Worm (Caenorhabditis elegans) whole organism, midembryonic: ENCODE results near the gene glb-13.

Experiments
- T22C8.4 ChIP-seq: fragments of 200-800 bp; sonication (Bioruptor generic); IDR thresholded peaks from 2 replicates; pipeline ENCODE4 v1.3.6; 2022; ENCODE audit warnings: missing genetic modification characterization, missing compliant biosample characterization
- cog-1 ChIP-seq: sonication (generic microtip); optimal IDR thresholded peaks from 2 replicates; lab custom pipeline; 2016; ENCODE audit warnings: missing genetic modification characterization, missing compliant biosample characterization
- flt-1 ChIP-seq: fragments of 200-800 bp; sonication (Bioruptor generic); IDR thresholded peaks from 2 replicates; pipeline ENCODE4 v1.3.6; 2022; ENCODE audit warnings: missing genetic modification characterization, missing compliant biosample characterization
- klf-2 ChIP-seq: fragments of 200-800 bp; sonication (Bioruptor generic); conservative IDR thresholded peaks from 2 replicates; pipeline ENCODE4 v1.3.6; 2022; ENCODE audit warnings: missing genetic modification reagents, missing genetic modification characterization, missing compliant biosample characterization
- med-1 ChIP-seq: sonication (generic microtip); optimal IDR thresholded peaks from 2 replicates; lab custom pipeline; 2017; ENCODE audit warnings: missing genetic modification characterization, mild to moderate bottlenecking, missing compliant biosample characterization, antibody characterized with exemption, missing genetic modification reagents; ENCODE audit not compliant: insufficient read depth
- ref-1 ChIP-seq: fragments of 200-800 bp; sonication (Bioruptor generic); conservative IDR thresholded peaks from 2 replicates; pipeline ENCODE4 v1.3.6; 2022; ENCODE audit warnings: missing genetic modification reagents, missing genetic modification characterization, missing compliant biosample characterization
- tab-1 ChIP-seq: fragments of 200-800 bp; sonication (Bioruptor generic); IDR thresholded peaks from 2 replicates; pipeline ENCODE4 v1.3.6; 2022; ENCODE audit warnings: missing genetic modification characterization, missing compliant biosample characterization
- ztf-23 ChIP-seq: fragments of 200-800 bp; sonication (Bioruptor generic); IDR thresholded peaks from 2 replicates; pipeline ENCODE4 v1.3.6; 2022; ENCODE audit warnings: missing genetic modification reagents, missing genetic modification characterization, missing compliant biosample characterization
- ztf-29 ChIP-seq: fragments of 200-800 bp; sonication (Bioruptor generic); IDR thresholded peaks from 2 replicates; pipeline ENCODE4 v1.3.6; 2022; ENCODE audit warnings: missing genetic modification reagents, missing genetic modification characterization, missing compliant biosample characterization

glb-13 gene

ce11 chrX:12378293-12378692 lies at the start of gene glb-13:
Gene glb-13 (minus strand): TSS chrX:12378393.
- TF ChIP-seq ztf-23 (GFP tag; lab: Robert Waterston, UW): no peak
- TF ChIP-seq klf-2: no peak
- TF ChIP-seq cog-1: no peak
- TF ChIP-seq ztf-29 (GFP tag; lab: Robert Waterston, UW): no peak
- TF ChIP-seq T22C8.4 (GFP tag; lab: Robert Waterston, UW): no peak
- TF ChIP-seq tab-1 (GFP tag; lab: Robert Waterston, UW): no peak
- TF ChIP-seq ref-1 (GFP tag; lab: Robert Waterston, UW): no peak
- TF ChIP-seq flt-1 (GFP tag; lab: Robert Waterston, UW): no peak
- TF ChIP-seq med-1 (GFP tag; lab: Kevin White, UChicago): no peak

DNA sequence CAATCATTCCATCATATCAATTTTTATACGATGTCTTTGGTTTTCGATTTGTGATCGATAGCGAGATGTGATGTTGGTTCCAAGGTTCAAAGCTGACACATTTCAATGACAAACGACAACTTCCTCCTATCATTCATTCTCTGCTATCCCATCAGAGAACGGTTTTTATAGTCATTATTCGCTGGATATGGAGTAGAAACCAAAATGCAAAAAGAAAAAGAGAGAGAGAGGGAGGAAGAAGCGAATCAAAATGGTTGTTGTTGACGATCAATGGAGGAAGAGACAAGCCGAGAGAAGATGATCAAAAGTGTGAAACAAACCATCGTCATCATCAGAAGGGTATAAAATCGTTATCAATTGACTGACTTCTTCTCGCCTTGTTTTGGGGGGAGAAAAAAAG lies 47.2 kb upstream of the glb-13 start, which contains the start of gene T24D3.2:
T24D3.2 (plus strand) TSS at position 304 of the 400 bp plus-strand sequence.
- TF ChIP-seq T22C8.4 (GFP tag; lab: Robert Waterston, UW): no peak
- no peak for TF ChIP-seq cog-1
- TF ChIP-seq med-1 (GFP tag; lab: Kevin White, UChicago): no peak
- no peak for TF ChIP-seq ztf-23 (GFP tag; lab: Robert Waterston, UW)
- TF ChIP-seq ztf-29 (GFP tag; lab: Robert Waterston, UW): no peak

DNA sequence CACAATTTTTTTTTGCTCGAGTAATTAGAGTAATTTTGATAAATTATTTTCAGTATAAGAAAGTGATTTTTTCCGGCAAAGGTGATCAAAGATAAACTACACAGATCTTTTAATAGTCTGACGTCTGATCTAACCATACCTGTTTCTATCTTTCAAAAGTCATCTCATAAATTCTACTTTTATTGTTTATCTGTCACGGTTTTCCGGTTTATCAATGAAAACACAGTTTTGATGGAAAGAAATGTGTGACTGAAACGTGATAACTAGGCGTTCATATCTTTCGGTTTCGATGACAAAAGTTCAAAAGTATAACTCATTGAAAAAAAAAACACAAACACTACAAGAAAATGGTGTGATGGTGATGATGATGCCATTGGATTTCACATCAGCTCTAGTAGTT lies 44.4 kb upstream of the glb-13 start:
- no peak for TF ChIP-seq ref-1 (GFP tag; lab: Robert Waterston, UW)
- no peak for TF ChIP-seq med-1 (GFP tag; lab: Kevin White, UChicago)
- TF ChIP-seq ztf-23 (GFP tag; lab: Robert Waterston, UW): no peak
- no peak for TF ChIP-seq flt-1 (GFP tag; lab: Robert Waterston, UW)
- no peak for TF ChIP-seq klf-2
- no peak for TF ChIP-seq T22C8.4 (GFP tag; lab: Robert Waterston, UW)
- no peak for TF ChIP-seq ztf-29 (GFP tag; lab: Robert Waterston, UW)
- no peak for TF ChIP-seq cog-1

ce11 chrX:12415832-12416231 lies 37.6 kb upstream of the glb-13 start:
- no peak for TF ChIP-seq tab-1 (GFP tag; lab: Robert Waterston, UW)
- no peak for TF ChIP-seq T22C8.4 (GFP tag; lab: Robert Waterston, UW)
- no peak for TF ChIP-seq cog-1
- no peak for TF ChIP-seq ref-1 (GFP tag; lab: Robert Waterston, UW)
- TF ChIP-seq ztf-29 (GFP tag; lab: Robert Waterston, UW): no peak
- TF ChIP-seq flt-1 (GFP tag; lab: Robert Waterston, UW): no peak
- no peak for TF ChIP-seq klf-2
- no peak for TF ChIP-seq ztf-23 (GFP tag; lab: Robert Waterston, UW)
- TF ChIP-seq med-1 (GFP tag; lab: Kevin White, UChicago): no peak

DNA sequence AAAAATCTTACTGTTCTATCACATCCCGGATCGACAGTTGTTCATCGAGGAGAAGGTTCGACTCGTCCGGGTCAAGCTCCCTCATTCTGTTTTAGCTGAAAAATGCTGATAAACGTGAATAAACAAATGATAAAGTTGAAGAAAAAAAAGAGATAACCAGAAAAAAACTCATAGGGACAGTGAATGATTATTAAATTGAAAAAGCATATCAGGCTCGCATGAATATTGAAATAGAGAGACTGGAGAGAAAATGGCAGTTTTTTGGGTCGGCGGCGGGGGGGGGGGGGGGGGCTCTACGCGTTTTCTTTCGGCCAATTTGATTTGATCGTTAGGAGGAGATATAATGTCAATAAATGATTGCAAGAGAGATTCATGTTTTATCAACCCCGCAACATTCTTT lies 35.7 kb upstream of the glb-13 start, which contains the start of gene lin-2:
lin-2 (minus strand) TSS at position 101 of the 400 bp plus-strand sequence.
- TF ChIP-seq klf-2 (no peak), med-1 (GFP tag; lab: Kevin White, UChicago) (no peak), ztf-29 (GFP tag; lab: Robert Waterston, UW) (no peak)

DNA sequence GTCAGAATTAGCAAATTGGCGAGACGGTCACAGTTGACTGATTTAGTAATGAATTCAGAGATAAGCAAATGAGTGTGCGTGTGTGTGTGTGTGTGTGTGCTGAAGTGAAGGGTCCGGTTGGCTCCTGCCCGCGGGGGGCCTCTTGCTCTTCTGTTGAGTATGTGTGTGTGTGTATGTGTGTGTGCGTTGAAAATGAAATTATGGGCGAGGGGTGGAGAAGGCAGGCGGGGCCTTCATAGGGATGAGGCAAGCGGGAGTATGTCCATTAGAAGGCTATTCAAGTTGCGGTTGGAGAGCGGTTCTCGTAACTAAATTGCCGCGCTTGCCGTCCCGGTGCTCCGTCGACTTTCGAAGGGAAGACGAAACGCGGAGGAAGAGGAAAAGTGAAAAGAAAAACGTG lies 29.1 kb upstream of the glb-13 start:
- TF ChIP-seq ref-1 (GFP tag; lab: Robert Waterston, UW) (no peak), flt-1 (GFP tag; lab: Robert Waterston, UW) (no peak), ztf-29 (GFP tag; lab: Robert Waterston, UW) (no peak), med-1 (GFP tag; lab: Kevin White, UChicago) (no peak), ztf-23 (GFP tag; lab: Robert Waterston, UW) (0 out of 2 replicates have a peak, but pooled peaks have one; percentile 34), klf-2 (no peak), tab-1 (GFP tag; lab: Robert Waterston, UW) (peak; percentile 63), T22C8.4 (GFP tag; lab: Robert Waterston, UW) (no peak), cog-1 (no peak)

DNA sequence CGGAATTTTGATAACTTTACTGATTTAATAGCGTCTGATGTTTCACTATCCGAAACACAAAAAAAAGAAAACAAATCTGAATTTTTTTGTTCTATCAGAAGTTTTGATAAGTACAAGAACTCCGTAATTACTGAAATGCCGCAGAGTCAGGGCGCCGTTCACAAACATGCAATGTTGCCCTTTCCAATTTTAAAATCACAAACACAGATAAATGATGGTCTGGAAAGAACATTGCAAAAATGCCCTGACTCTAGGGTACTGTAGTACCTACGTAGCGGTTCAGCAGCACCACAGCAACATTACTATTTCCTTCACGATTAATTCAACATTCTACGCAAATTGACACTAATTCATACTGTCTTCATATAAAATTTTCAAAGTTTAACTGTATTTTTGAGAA lies 28.4 kb upstream of the glb-13 start:
- TF ChIP-seq tab-1 (GFP tag; lab: Robert Waterston, UW): no peak
- no peak for TF ChIP-seq T22C8.4 (GFP tag; lab: Robert Waterston, UW)
- no peak for TF ChIP-seq ref-1 (GFP tag; lab: Robert Waterston, UW)

- no peak for TF ChIP-seq ref-1 (GFP tag; lab: Robert Waterston, UW)
- no peak for TF ChIP-seq flt-1 (GFP tag; lab: Robert Waterston, UW)
- no peak for TF ChIP-seq ztf-23 (GFP tag; lab: Robert Waterston, UW)
- no peak for TF ChIP-seq tab-1 (GFP tag; lab: Robert Waterston, UW)
- TF ChIP-seq klf-2: no peak
- TF ChIP-seq med-1 (GFP tag; lab: Kevin White, UChicago): no peak
- no peak for TF ChIP-seq cog-1
- no peak for TF ChIP-seq T22C8.4 (GFP tag; lab: Robert Waterston, UW)
- no peak for TF ChIP-seq ztf-29 (GFP tag; lab: Robert Waterston, UW)
Measured at ce11 chrX:12406037-12406436, 27.8 kb upstream of the glb-13 start.

DNA sequence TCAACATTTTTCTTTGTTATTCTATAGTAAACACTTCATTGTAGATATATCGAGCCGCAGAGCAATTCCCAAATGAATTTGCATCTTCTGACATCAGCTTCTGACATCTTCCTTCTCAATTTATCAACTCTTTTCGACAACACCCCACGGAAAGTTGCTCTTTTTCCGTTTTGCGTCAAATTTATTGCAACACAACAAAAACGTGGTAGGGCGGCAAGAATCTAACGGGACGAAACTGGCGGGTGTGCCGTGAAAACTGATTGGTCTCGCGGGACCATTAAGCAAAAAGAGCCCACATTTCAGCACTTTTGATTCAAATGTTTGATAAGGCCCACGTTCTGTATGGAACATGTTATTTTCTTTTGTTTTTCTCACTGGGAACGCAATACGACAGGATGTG lies 26.5 kb upstream of the glb-13 start:
- TF ChIP-seq tab-1 (GFP tag; lab: Robert Waterston, UW): no peak
- TF ChIP-seq klf-2: no peak
- no peak for TF ChIP-seq ztf-23 (GFP tag; lab: Robert Waterston, UW)
- TF ChIP-seq cog-1: no peak
- TF ChIP-seq flt-1 (GFP tag; lab: Robert Waterston, UW): no peak
- TF ChIP-seq ztf-29 (GFP tag; lab: Robert Waterston, UW): no peak
- TF ChIP-seq ref-1 (GFP tag; lab: Robert Waterston, UW): no peak
- TF ChIP-seq T22C8.4 (GFP tag; lab: Robert Waterston, UW): no peak
- no peak for TF ChIP-seq med-1 (GFP tag; lab: Kevin White, UChicago)

DNA sequence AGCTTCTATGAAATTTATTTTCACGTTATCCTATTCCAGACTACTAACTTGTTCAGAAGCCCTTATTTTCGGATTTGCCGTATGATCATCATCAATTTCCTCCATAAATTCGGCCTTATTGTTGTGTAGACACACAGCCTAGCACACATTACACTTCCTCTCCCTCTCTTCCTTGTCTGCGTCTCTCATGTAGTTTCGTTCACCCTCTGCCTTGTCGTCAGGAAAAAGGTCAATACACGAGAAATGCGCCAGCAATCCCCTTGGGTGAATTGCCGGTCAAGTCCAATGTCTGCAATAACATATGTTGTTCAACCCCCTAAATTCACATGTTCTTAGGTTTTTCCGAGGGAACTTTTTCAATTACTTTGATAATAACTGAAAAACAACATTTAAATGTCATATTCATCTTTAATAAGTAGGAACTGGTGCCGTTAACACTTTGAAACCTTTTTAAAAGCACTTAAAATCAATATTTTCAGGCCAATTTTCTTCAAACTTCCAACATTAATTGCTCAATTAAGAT lies 15.7 kb upstream of the glb-13 start, which contains the start of gene F17E5.2:
F17E5.2 (plus strand) TSS at position 473 of the 523 bp plus-strand sequence.
- TF ChIP-seq ztf-29 (GFP tag; lab: Robert Waterston, UW): no peak
- no peak for TF ChIP-seq flt-1 (GFP tag; lab: Robert Waterston, UW)
- peak; percentile 94 for TF ChIP-seq cog-1
- no peak for TF ChIP-seq med-1 (GFP tag; lab: Kevin White, UChicago)
- no peak for TF ChIP-seq tab-1 (GFP tag; lab: Robert Waterston, UW)
- no peak for TF ChIP-seq T22C8.4 (GFP tag; lab: Robert Waterston, UW)
- TF ChIP-seq ref-1 (GFP tag; lab: Robert Waterston, UW): no peak
- TF ChIP-seq klf-2: no peak
